Fruit fly (Drosophila melanogaster) whole organism, embryonic: Measurements from ENCODE around the gene Pp1-13C.

Experiments
- Atf-2 ChIP-seq: fragments of 200-800 bp; sonication (Bioruptor generic); optimal IDR thresholded peaks from 2 replicates; lab custom pipeline; 2016; ENCODE audit warnings: missing biosample characterization, missing genetic modification characterization
- Awh ChIP-seq: fragments of 200-800 bp; sonication (Bioruptor generic); IDR thresholded peaks from 2 replicates; pipeline ENCODE4, ENCODE4 v1.3.6; 2022; ENCODE audit warnings: missing biosample characterization, missing genetic modification characterization
- CG11093 ChIP-seq: fragments of 200-800 bp; sonication (Bioruptor generic); IDR thresholded peaks from 3 replicates; pipeline ENCODE4 v1.3.6; 2022; ENCODE audit warnings: missing biosample characterization, missing genetic modification characterization
- CG11723 ChIP-seq: fragments of 200-800 bp; sonication (Bioruptor generic); optimal IDR thresholded peaks from 2 replicates; lab custom pipeline; 2017; ENCODE audit warnings: missing biosample characterization, mild to moderate bottlenecking, missing genetic modification characterization
- CG12071 ChIP-seq: fragments of 200-800 bp; sonication (Bioruptor generic); optimal IDR thresholded peaks from 3 replicates; lab custom pipeline; 2018; ENCODE audit warnings: missing biosample characterization, mild to moderate bottlenecking, missing genetic modification characterization
- CG13287 ChIP-seq: fragments of 200-800 bp; sonication (Bioruptor generic); IDR thresholded peaks from 2 replicates; pipeline ENCODE4 v1.3.6; 2022; ENCODE audit warnings: missing biosample characterization, missing genetic modification characterization; ENCODE audit not compliant: partially characterized antibody
- CG14441 ChIP-seq: fragments of 200-800 bp; sonication (Bioruptor generic); IDR thresholded peaks from 2 replicates; pipeline ENCODE4 v1.3.6; 2022; ENCODE audit warnings: missing biosample characterization, missing genetic modification characterization
- CG14710 ChIP-seq: fragments of 200-800 bp; sonication (Bioruptor generic); optimal IDR thresholded peaks from 3 replicates; lab custom pipeline; 2019; ENCODE audit warnings: missing biosample characterization, mild to moderate bottlenecking, missing genetic modification characterization, moderate library complexity
- CG1529 ChIP-seq: fragments of 200-800 bp; sonication (Bioruptor generic); optimal IDR thresholded peaks from 3 replicates; lab custom pipeline; 2018; ENCODE audit warnings: missing biosample characterization, missing genetic modification characterization
- CG15601 ChIP-seq: fragments of 200-800 bp; sonication (Bioruptor generic); optimal IDR thresholded peaks from 3 replicates; lab custom pipeline; 2019; ENCODE audit warnings: missing biosample characterization, mild to moderate bottlenecking, missing genetic modification characterization, moderate library complexity
- CG1603 ChIP-seq: fragments of 200-800 bp; sonication (Bioruptor generic); optimal IDR thresholded peaks from 2 replicates; lab custom pipeline; 2019; ENCODE audit warnings: missing biosample characterization, mild to moderate bottlenecking, missing genetic modification characterization, moderate library complexity
- CG1647 ChIP-seq: fragments of 200-800 bp; sonication (Bioruptor generic); optimal IDR thresholded peaks from 3 replicates; lab custom pipeline; 2016; ENCODE audit warnings: missing biosample characterization, missing genetic modification characterization
- CG17186 ChIP-seq: fragments of 200-800 bp; sonication (Bioruptor generic); optimal IDR thresholded peaks from 3 replicates; lab custom pipeline; 2017; ENCODE audit warnings: missing biosample characterization, missing genetic modification reagents, missing genetic modification characterization
- CG17361 ChIP-seq: fragments of 200-800 bp; sonication (Bioruptor generic); IDR thresholded peaks from 3 replicates; pipeline ENCODE4 v1.3.6; 2022; ENCODE audit warnings: missing biosample characterization, missing genetic modification characterization
- CG17385 ChIP-seq: fragments of 200-800 bp; sonication (Bioruptor generic); optimal IDR thresholded peaks from 3 replicates; lab custom pipeline; 2018; ENCODE audit warnings: missing biosample characterization, mild to moderate bottlenecking, missing genetic modification characterization
- CG17612 ChIP-seq: fragments of 200-800 bp; sonication (Bioruptor generic); IDR thresholded peaks from 2 replicates; pipeline ENCODE4 v1.3.6; 2022; ENCODE audit warnings: missing biosample characterization, missing genetic modification characterization
- CG1792 ChIP-seq: fragments of 200-800 bp; sonication (Bioruptor generic); optimal IDR thresholded peaks from 2 replicates; lab custom pipeline; 2016; ENCODE audit warnings: missing biosample characterization, missing genetic modification characterization
- CG18764 ChIP-seq: fragments of 200-800 bp; sonication (Bioruptor generic); optimal IDR thresholded peaks from 3 replicates; lab custom pipeline; 2016; ENCODE audit warnings: missing biosample characterization, missing genetic modification characterization
- CG2678 ChIP-seq: fragments of 200-800 bp; sonication (Bioruptor generic); optimal IDR thresholded peaks from 3 replicates; lab custom pipeline; 2019; ENCODE audit warnings: missing biosample characterization, mild to moderate bottlenecking, missing genetic modification characterization, moderate library complexity
- CG2889 ChIP-seq: fragments of 200-800 bp; sonication (Bioruptor generic); IDR thresholded peaks from 3 replicates; pipeline ENCODE4 v1.3.6; 2022; ENCODE audit warnings: missing biosample characterization, missing genetic modification characterization
- CG6272 ChIP-seq: fragments of 200-800 bp; sonication (Bioruptor generic); IDR thresholded peaks from 2 replicates; pipeline ENCODE4 v1.3.6; 2022; ENCODE audit warnings: missing biosample characterization, missing genetic modification characterization
- CG6765 ChIP-seq: fragments of 200-800 bp; sonication (Bioruptor generic); optimal IDR thresholded peaks from 3 replicates; lab custom pipeline; 2017; ENCODE audit warnings: missing biosample characterization, mild to moderate bottlenecking, missing genetic modification characterization
- CG9797 ChIP-seq: fragments of 200-800 bp; sonication (Bioruptor generic); optimal IDR thresholded peaks from 3 replicates; lab custom pipeline; 2018; ENCODE audit warnings: missing biosample characterization, mild to moderate bottlenecking, missing genetic modification characterization
- CoRest ChIP-seq: fragments of 200-800 bp; sonication (Bioruptor generic); optimal IDR thresholded peaks from 3 replicates; lab custom pipeline; 2018; ENCODE audit warnings: missing biosample characterization, mild to moderate bottlenecking, missing genetic modification characterization, moderate library complexity
- Dek ChIP-seq: fragments of 200-800 bp; sonication (Bioruptor generic); optimal IDR thresholded peaks from 3 replicates; lab custom pipeline; 2019; ENCODE audit warnings: missing biosample characterization, mild to moderate bottlenecking, missing genetic modification characterization, moderate library complexity
- Dref ChIP-seq: fragments of 200-800 bp; sonication (Bioruptor generic); IDR thresholded peaks from 2 replicates; pipeline ENCODE4 v1.3.6; 2022; ENCODE audit warnings: missing biosample characterization, missing genetic modification characterization
- Ets97D ChIP-seq: fragments of 200-800 bp; sonication (Bioruptor generic); optimal IDR thresholded peaks from 3 replicates; lab custom pipeline; 2016; ENCODE audit warnings: missing biosample characterization, missing genetic modification characterization
- Hmr ChIP-seq: fragments of 200-800 bp; sonication (Bioruptor generic); optimal IDR thresholded peaks from 3 replicates; lab custom pipeline; 2017; ENCODE audit warnings: mild to moderate bottlenecking, missing biosample characterization, missing genetic modification reagents, missing genetic modification characterization
- Hr51 ChIP-seq, 2 experiments: fragments of 200-800 bp; sonication (Bioruptor generic); optimal IDR thresholded peaks; 2 replicates in 1 of 2; 3 replicates in 1 of 2; lab custom pipeline; 2016 to 2018; ENCODE audit warnings: missing biosample characterization in 2 of 2, missing genetic modification characterization in 2 of 2, mild to moderate bottlenecking in 1 of 2, moderate library complexity in 1 of 2
- Med ChIP-seq: fragments of 200-800 bp; sonication (Bioruptor generic); peaks from one replicate; lab custom pipeline; 2016; ENCODE audit warnings: missing biosample characterization, missing genetic modification characterization, mild to moderate bottlenecking, inconsistent platforms, moderate library complexity
- Scr ChIP-seq: fragments of 200-800 bp; sonication (Bioruptor generic); IDR thresholded peaks from 2 replicates; pipeline ENCODE4 v1.3.6; 2022; ENCODE audit warnings: missing biosample characterization, missing genetic modification characterization; ENCODE audit not compliant: partially characterized antibody
- YL-1 ChIP-seq: fragments of 200-800 bp; sonication (Bioruptor generic); optimal IDR thresholded peaks from 3 replicates; lab custom pipeline; 2017; ENCODE audit warnings: missing biosample characterization, mild to moderate bottlenecking, missing genetic modification characterization
- ab ChIP-seq: fragments of 200-800 bp; sonication (Bioruptor generic); optimal IDR thresholded peaks from 2 replicates; lab custom pipeline; 2016; ENCODE audit warnings: missing biosample characterization, missing genetic modification characterization
- amos ChIP-seq: fragments of 200-800 bp; sonication (Bioruptor generic); IDR thresholded peaks from 2 replicates; pipeline ENCODE4 v1.3.6; 2022; ENCODE audit warnings: missing biosample characterization, missing genetic modification characterization; ENCODE audit not compliant: partially characterized antibody
- ara ChIP-seq: fragments of 200-800 bp; sonication (Bioruptor generic); IDR thresholded peaks from 2 replicates; pipeline ENCODE4 v1.3.6; 2022; ENCODE audit warnings: missing biosample characterization, missing genetic modification characterization
- chn ChIP-seq: fragments of 200-800 bp; sonication (Bioruptor generic); optimal IDR thresholded peaks from 2 replicates; lab custom pipeline; 2016; ENCODE audit warnings: missing biosample characterization, missing genetic modification characterization
- crp ChIP-seq, 2 experiments: fragments of 200-800 bp; sonication (Bioruptor generic); optimal IDR thresholded peaks; 2 replicates in 1 of 2; 3 replicates in 1 of 2; lab custom pipeline; 2017; ENCODE audit warnings: missing biosample characterization in 2 of 2, missing genetic modification characterization in 2 of 2, mild to moderate bottlenecking in 1 of 2, moderate library complexity in 1 of 2
- ftz-f1 ChIP-seq: fragments of 200-800 bp; sonication (Bioruptor generic); optimal IDR thresholded peaks from 2 replicates; lab custom pipeline; 2016; ENCODE audit warnings: missing biosample characterization, missing genetic modification characterization
- gfzf ChIP-seq: fragments of 200-800 bp; sonication (Bioruptor generic); optimal IDR thresholded peaks from 2 replicates; lab custom pipeline; 2016; ENCODE audit warnings: missing biosample characterization, mild to moderate bottlenecking, missing genetic modification characterization, moderate library complexity
- kah ChIP-seq: fragments of 200-800 bp; sonication (Bioruptor generic); optimal IDR thresholded peaks from 2 replicates; lab custom pipeline; 2018; ENCODE audit warnings: missing biosample characterization, mild to moderate bottlenecking, missing genetic modification characterization
- oc ChIP-seq: fragments of 200-800 bp; sonication (Bioruptor generic); optimal IDR thresholded peaks from 2 replicates; lab custom pipeline; 2018; ENCODE audit warnings: missing biosample characterization, mild to moderate bottlenecking, missing genetic modification characterization, moderate library complexity
- phol ChIP-seq: fragments of 200-800 bp; sonication (Bioruptor generic); optimal IDR thresholded peaks from 3 replicates; lab custom pipeline; 2018; ENCODE audit warnings: missing biosample characterization, mild to moderate bottlenecking, missing genetic modification characterization, moderate library complexity
- scrt ChIP-seq: fragments of 200-800 bp; sonication (Bioruptor generic); optimal IDR thresholded peaks from 2 replicates; lab custom pipeline; 2018; ENCODE audit warnings: missing biosample characterization, mild to moderate bottlenecking, missing genetic modification characterization, moderate library complexity
- sd ChIP-seq: fragments of 200-800 bp; sonication (Bioruptor generic); optimal IDR thresholded peaks from 3 replicates; lab custom pipeline; 2018; ENCODE audit warnings: missing biosample characterization, mild to moderate bottlenecking, missing genetic modification characterization, moderate library complexity
- sens ChIP-seq: fragments of 200-800 bp; sonication (Bioruptor generic); peaks from one replicate; lab custom pipeline; 2016; ENCODE audit warnings: missing biosample characterization, missing genetic modification characterization
- stwl ChIP-seq: fragments of 200-800 bp; sonication (Bioruptor generic); optimal IDR thresholded peaks from 3 replicates; lab custom pipeline; 2018; ENCODE audit warnings: missing biosample characterization, mild to moderate bottlenecking, missing genetic modification characterization, moderate library complexity
- tll ChIP-seq, 2 experiments: fragments of 200-800 bp in 1 of 2; fragments of >200 bp in 1 of 2; sonication (Bioruptor generic) in 1 of 2; optimal IDR thresholded peaks; 2 replicates each; lab custom pipeline; 2017 to 2019; ENCODE audit warnings: missing biosample characterization in 2 of 2, missing genetic modification characterization in 2 of 2, mild to moderate bottlenecking in 1 of 2, moderate library complexity in 1 of 2
- trem ChIP-seq: fragments of 200-800 bp; optimal IDR thresholded peaks from 3 replicates; lab custom pipeline; 2019; ENCODE audit warnings: missing biosample characterization, mild to moderate bottlenecking, missing genetic modification characterization, moderate library complexity
- unc-4 ChIP-seq: fragments of 200-800 bp; sonication (Bioruptor generic); IDR thresholded peaks from 2 replicates; pipeline ENCODE4 v1.3.6; 2022; ENCODE audit warnings: missing biosample characterization, missing genetic modification characterization; ENCODE audit not compliant: partially characterized antibody

Gene Pp1-13C

dm6 chrX:15328148-15328718 is 32.6 kb downstream of the Pp1-13C start, which contains the start of gene dah (continued):
- TF ChIP-seq tll (GFP tag; optimal IDR thresholded peaks at IDR 0.05; lab: Kevin White, UChicago) (peak in 1 of 2 experiments; percentile 98), kah (GFP tag; lab: Kevin White, UChicago) (peak; percentile 82), CG14710 (tag; lab: Kevin White, UChicago) (peak; percentile 20), CoRest (peak; percentile 9), CG17186 (GFP tag; lab: Kevin White, UChicago) (peak; percentile 56), CG14441 (GFP tag; lab: Robert Waterston, UW) (no peak), CG1603 (tag; lab: Kevin White, UChicago) (peak; percentile 46), trem (tag; lab: Kevin White, UChicago) (peak; percentile 35), scrt (peak; percentile 38), ftz-f1 (peak; percentile 49), YL-1 (GFP tag; lab: Kevin White, UChicago) (peak; percentile 30), crp (GFP tag; optimal IDR thresholded peaks at IDR 0.05; lab: Kevin White, UChicago) (peak in 1 of 2 experiments; percentile 33), ab (GFP tag; lab: Kevin White, UChicago) (no peak), gfzf (GFP tag; lab: Kevin White, UChicago) (peak; percentile 31), CG11723 (no peak), Ets97D (GFP tag; lab: Kevin White, UChicago) (peak; percentile 57), Hr51 (GFP tag; optimal IDR thresholded peaks at IDR 0.05; lab: Kevin White, UChicago) (peak in 1 of 2 experiments; percentile 15), Dref (GFP tag; lab: Robert Waterston, UW) (peak; percentile 79), amos (GFP tag; lab: Robert Waterston, UW) (peak; percentile 29; the same call in 1 of the 2 replicates), stwl (tag; lab: Kevin White, UChicago) (peak; percentile 39), CG2889 (GFP tag; lab: Robert Waterston, UW) (no peak), Med (GFP tag; lab: Kevin White, UChicago) (peak; percentile 25), unc-4 (GFP tag; lab: Robert Waterston, UW) (peak; percentile 32; the same call in 1 of the 2 replicates), CG13287 (GFP tag; lab: Robert Waterston, UW) (peak; percentile 37; the same call in 1 of the 2 replicates), ara (GFP tag; lab: Robert Waterston, UW) (no peak), CG17385 (peak; percentile 95), Atf-2 (GFP tag; lab: Kevin White, UChicago) (no peak), CG1529 (no peak), CG9797 (GFP tag; lab: Kevin White, UChicago) (peak; percentile 23), phol (peak; percentile 30), Scr (GFP tag; lab: Robert Waterston, UW) (0 out of 2 replicates have a peak, but pooled peaks have one; percentile 18), Hmr (no peak), CG2678 (no peak)
- TF ChIP-seq, all 482 proteins: peak for 38

- TF ChIP-seq oc (tag; lab: Kevin White, UChicago) (peak; percentile 64), CG17361 (GFP tag; lab: Robert Waterston, UW) (peak; percentile 58; the same call in 2 of the 3 replicates), sens (GFP tag; lab: Kevin White, UChicago) (peak; percentile 93), CG1647 (GFP tag; lab: Kevin White, UChicago) (peak; percentile 82), Dek (tag; lab: Kevin White, UChicago) (peak; percentile 79), CG17612 (peak; percentile 67), CG1792 (peak; percentile 78), CG6765 (GFP tag; lab: Kevin White, UChicago) (peak; percentile 76), CG15601 (tag; lab: Kevin White, UChicago) (peak; percentile 48), CG6272 (GFP tag; lab: Robert Waterston, UW) (peak; percentile 61), CG11093 (peak; percentile 85), sd (peak; percentile 76), Awh (GFP tag; lab: Robert Waterston, UW) (peak; percentile 91), chn (GFP tag; lab: Kevin White, UChicago) (peak; percentile 84), CG18764 (GFP tag; lab: Kevin White, UChicago) (peak; percentile 46), CG12071 (GFP tag; lab: Kevin White, UChicago) (peak; percentile 85)
Measured at dm6 chrX:15323302-15323880, 37.5 kb downstream of the Pp1-13C start.
